Worm (Caenorhabditis elegans): ENCODE measurements around the gene C06A1.6.

C06A1.6 gene

DNA sequence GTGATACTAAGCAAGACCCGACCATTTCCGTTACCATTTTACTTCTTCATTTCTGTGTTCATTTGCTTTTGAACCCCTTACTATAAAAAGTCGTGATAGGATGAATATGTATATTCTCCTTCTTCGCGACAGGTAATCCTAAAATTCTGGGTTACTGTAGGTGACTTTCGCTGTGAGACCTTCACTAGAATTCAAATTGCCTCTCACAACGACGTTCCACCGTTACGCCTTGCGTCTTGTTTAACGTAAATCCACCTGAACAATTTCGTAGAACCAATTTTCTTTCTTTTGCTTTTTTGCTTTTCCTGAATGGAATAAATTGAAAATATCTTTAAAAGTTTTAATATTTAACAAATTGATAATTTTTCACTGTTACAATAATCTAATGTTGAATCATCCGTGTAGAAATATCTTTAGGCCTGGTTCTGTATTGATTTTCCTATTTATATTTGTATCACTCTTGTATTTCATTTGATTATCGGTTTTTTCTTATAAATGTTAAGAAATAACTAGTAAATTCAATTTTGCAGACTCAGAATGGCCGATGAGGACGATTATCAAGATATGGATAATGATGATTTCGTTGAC, 14.5 kb upstream of the C06A1.6 start, which contains the start of gene rpb-6 (continued):
- TF ChIP-seq B0261.1 (tag; optimal IDR thresholded peaks at IDR 0.05) = no peak
- no peak for TF ChIP-seq snpc-1.1 (tag; optimal IDR thresholded peaks at IDR 0.05; ENCODE audit: insufficient read depth)
- TF ChIP-seq tlf-1 (GFP tag; optimal IDR thresholded peaks at IDR 0.05) = no peak
- TF ChIP-seq F57C9.4 (tag; optimal IDR thresholded peaks at IDR 0.05) = no peak
- TF ChIP-seq ztf-28 (GFP tag; IDR thresholded peaks at IDR 0.05) = no peak
- peak; percentile 9 for TF ChIP-seq dpl-1 (GFP tag; optimal IDR thresholded peaks at IDR 0.05)
- no peak for TF ChIP-seq ets-4 (GFP tag; optimal IDR thresholded peaks at IDR 0.05)
- TF ChIP-seq ceh-27 (GFP tag; optimal IDR thresholded peaks at IDR 0.05) = no peak
- no peak for TF ChIP-seq athp-1 (tag; optimal IDR thresholded peaks at IDR 0.05)
- TF ChIP-seq T26A5.8 (tag; optimal IDR thresholded peaks at IDR 0.05) = no peak
- TF ChIP-seq sdz-38 (tag; optimal IDR thresholded peaks at IDR 0.05) = no peak
- TF ChIP-seq ccch-3 (GFP tag; optimal IDR thresholded peaks at IDR 0.05) = no peak

DNA sequence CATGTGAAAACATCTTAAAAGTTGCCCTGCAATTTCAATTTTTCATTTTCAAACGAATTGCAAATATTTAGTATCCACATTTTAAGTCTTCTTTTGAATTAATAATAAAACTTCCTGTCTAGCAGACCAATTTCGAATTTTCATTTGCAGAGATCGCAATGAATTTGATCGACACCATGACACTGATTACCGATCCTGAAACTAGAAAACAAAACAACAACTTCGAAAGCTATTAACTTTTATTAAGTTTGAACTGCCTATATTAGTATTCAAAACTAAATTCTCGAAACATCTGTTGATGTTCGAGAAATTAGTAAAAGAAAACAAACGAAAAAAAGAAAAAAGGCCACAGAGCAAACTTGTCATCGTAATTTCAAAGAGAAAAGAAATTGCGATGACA, 9.7 kb upstream of the C06A1.6 start:
- peak; percentile 87 for TF ChIP-seq hrde-1 (tag; optimal IDR thresholded peaks at IDR 0.05; ENCODE audit: borderline replicate concordance)
- no peak for TF ChIP-seq F52B5.7 (tag; optimal IDR thresholded peaks at IDR 0.05)
- no peak for TF ChIP-seq nhr-27 (tag; optimal IDR thresholded peaks at IDR 0.05)
- TF ChIP-seq ztf-28 (GFP tag; IDR thresholded peaks at IDR 0.05) = no peak
- TF ChIP-seq nhr-179 (tag; optimal IDR thresholded peaks at IDR 0.05) = no peak
- TF ChIP-seq ztf-26 (tag; optimal IDR thresholded peaks at IDR 0.05) = no peak
- 0 out of 2 replicates have a peak, but pooled peaks have one; percentile 19 for TF ChIP-seq rcor-1 (GFP tag; IDR thresholded peaks at IDR 0.05)
- TF ChIP-seq sptf-2 (GFP tag; optimal IDR thresholded peaks at IDR 0.05) = no peak
- TF ChIP-seq hsf-1 (GFP tag; IDR thresholded peaks at IDR 0.05) = 0 out of 2 replicates have a peak, but pooled peaks have one; percentile 50
- no peak for TF ChIP-seq hlh-26 (GFP tag; conservative IDR thresholded peaks at IDR 0.05)
- TF ChIP-seq tbp1 (GFP tag; optimal IDR thresholded peaks at IDR 0.05) = no peak
- TF ChIP-seq snpc-1.3 (tag; optimal IDR thresholded peaks at IDR 0.05; ENCODE audit: insufficient read depth) = peak; percentile 35
- no peak for TF ChIP-seq F23B12.7 (tag; optimal IDR thresholded peaks at IDR 0.05; ENCODE audit: insufficient read depth)
- no peak for TF ChIP-seq ztf-22 (GFP tag; optimal IDR thresholded peaks at IDR 0.05)
- peak; percentile 18 for TF ChIP-seq him-1 (tag; optimal IDR thresholded peaks at IDR 0.05)
- TF ChIP-seq hmg-1.2 (GFP tag; IDR thresholded peaks at IDR 0.05) = no peak
- TF ChIP-seq snpc-1.1 (tag; optimal IDR thresholded peaks at IDR 0.05; ENCODE audit: insufficient read depth) = no peak
- no peak for TF ChIP-seq tlf-1 (GFP tag; optimal IDR thresholded peaks at IDR 0.05)
- no peak for TF ChIP-seq aptf-2 (GFP tag; conservative IDR thresholded peaks at IDR 0.05)
- no peak for TF ChIP-seq cebp-2 (GFP tag; IDR thresholded peaks at IDR 0.05)
- TF ChIP-seq nhr-80 (tag; optimal IDR thresholded peaks at IDR 0.05) = no peak
- TF ChIP-seq ceh-91 (GFP tag; IDR thresholded peaks at IDR 0.05) = 0 out of 2 replicates have a peak, but pooled peaks have one; percentile 15
- no peak for TF ChIP-seq B0261.1 (tag; optimal IDR thresholded peaks at IDR 0.05)
- TF ChIP-seq attf-6 (GFP tag; IDR thresholded peaks at IDR 0.05) = 0 out of 2 replicates have a peak, but pooled peaks have one; percentile 15
- no peak for TF ChIP-seq tbx-9 (tag; optimal IDR thresholded peaks at IDR 0.05; ENCODE audit: borderline replicate concordance)
- no peak for TF ChIP-seq unc-62 (GFP tag; optimal IDR thresholded peaks at IDR 0.05)
- TF ChIP-seq snpc-4 (GFP tag; optimal IDR thresholded peaks at IDR 0.05) = peak; percentile 33
- TF ChIP-seq snpc-4 (tag; optimal IDR thresholded peaks at IDR 0.05) = no peak
- peak; percentile 24 for TF ChIP-seq lin-54 (GFP tag; optimal IDR thresholded peaks at IDR 0.05)
- no peak for TF ChIP-seq Y95B8A.8 (GFP tag; IDR thresholded peaks at IDR 0.05)
- TF ChIP-seq F55B11.4 (tag; optimal IDR thresholded peaks at IDR 0.05; ENCODE audit: borderline replicate concordance, insufficient read depth) = no peak
- no peak for TF ChIP-seq T07F8.4 (tag; optimal IDR thresholded peaks at IDR 0.05)
- no peak for TF ChIP-seq T26A5.8 (tag; optimal IDR thresholded peaks at IDR 0.05)
- TF ChIP-seq ekl-4 (GFP tag; IDR thresholded peaks at IDR 0.05) = peak; percentile 10; the same call in 1 of the 2 replicates
- TF ChIP-seq madf-6 (GFP tag; IDR thresholded peaks at IDR 0.05) = peak; percentile 60
- TF ChIP-seq ztf-25 (GFP tag; IDR thresholded peaks at IDR 0.05) = no peak
- TF ChIP-seq lin-26 (GFP tag; IDR thresholded peaks at IDR 0.05) = no peak
- no peak for TF ChIP-seq mel-28 (tag; optimal IDR thresholded peaks at IDR 0.05; ENCODE audit: borderline replicate concordance)

Data from whole organism, young adult.